Fruit fly (Drosophila melanogaster): Measurements from ENCODE around the gene RhoGAP5A.

The RhoGAP5A gene

DNA sequence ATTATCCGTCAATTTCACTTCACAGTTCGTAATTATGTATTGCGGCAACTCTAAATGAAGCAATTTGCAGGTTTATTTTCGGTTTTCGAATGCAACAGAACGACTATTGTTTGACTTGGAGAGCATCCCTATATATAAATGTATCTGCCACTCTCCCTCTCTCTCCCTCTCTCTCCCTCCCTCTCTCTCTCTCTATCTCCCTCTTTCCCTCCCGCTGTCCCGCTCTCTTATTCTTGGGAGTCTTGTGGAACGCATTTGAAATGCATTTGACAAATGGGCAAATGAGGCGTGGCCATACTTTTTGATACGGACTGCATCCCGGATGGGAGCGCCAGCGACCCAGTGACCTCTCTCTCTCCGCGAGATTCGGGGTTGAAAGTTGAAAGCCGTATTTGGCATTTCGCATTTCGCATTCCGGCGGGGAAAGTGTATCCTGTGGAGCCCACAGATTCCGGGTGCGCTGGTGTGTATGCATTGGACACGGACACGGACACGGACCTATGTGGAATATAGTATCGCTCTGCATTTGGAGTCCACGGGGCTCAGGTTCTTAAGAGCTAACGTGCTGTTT is 18.0 kb upstream of the RhoGAP5A start:
- TF ChIP-seq CG10348 (GFP tag; IDR thresholded peaks at IDR 0.05): no peak
- no peak for TF ChIP-seq CG14655 (GFP tag; optimal IDR thresholded peaks at IDR 0.05)
- no peak for TF ChIP-seq Pif1B (GFP tag; optimal IDR thresholded peaks at IDR 0.05)
- TF ChIP-seq CG13204 (GFP tag; optimal IDR thresholded peaks at IDR 0.05): no peak
- TF ChIP-seq CG17806 (tag; optimal IDR thresholded peaks at IDR 0.05): no peak
- TF ChIP-seq EcR (GFP tag; optimal IDR thresholded peaks at IDR 0.05): no peak
- no peak for TF ChIP-seq CG4496 (GFP tag; IDR thresholded peaks at IDR 0.05)
- TF ChIP-seq CG32121 (GFP tag; IDR thresholded peaks at IDR 0.05): no peak
- TF ChIP-seq CG12605 (GFP tag; IDR thresholded peaks at IDR 0.05): no peak
- TF ChIP-seq fd96Ca (GFP tag; IDR thresholded peaks at IDR 0.05): no peak
- no peak for TF ChIP-seq CG34367 (tag; optimal IDR thresholded peaks at IDR 0.05)
- TF ChIP-seq D1 (tag; optimal IDR thresholded peaks at IDR 0.05): no peak
- TF ChIP-seq gl (tag; optimal IDR thresholded peaks at IDR 0.05): no peak

DNA sequence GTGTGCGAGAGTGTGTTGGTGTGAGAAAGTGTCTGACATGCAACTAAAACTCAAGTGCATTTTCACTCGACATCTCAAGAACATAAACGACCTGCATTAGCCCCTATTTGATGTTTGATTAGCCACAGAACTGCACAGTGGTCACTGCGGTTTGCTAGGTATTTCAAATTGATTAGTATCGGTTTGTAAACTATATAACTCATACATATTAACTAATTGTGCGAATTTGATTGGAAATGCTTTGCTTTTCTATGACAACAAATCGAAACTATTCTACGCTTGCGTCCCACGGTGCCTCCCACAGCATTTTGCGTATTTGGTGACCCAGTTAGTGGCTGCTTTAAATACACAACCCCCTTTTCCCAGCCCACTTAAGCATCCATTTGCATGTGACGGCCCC is 16.1 kb upstream of the RhoGAP5A start:
- TF ChIP-seq D1 (tag; optimal IDR thresholded peaks at IDR 0.05): no peak
- TF ChIP-seq CG14655 (GFP tag; optimal IDR thresholded peaks at IDR 0.05): no peak
- TF ChIP-seq Ets98B (GFP tag; IDR thresholded peaks at IDR 0.05): peak; percentile 40
- no peak for TF ChIP-seq CG10348 (GFP tag; IDR thresholded peaks at IDR 0.05)
- 0 out of 3 replicates have a peak, but pooled peaks have one; percentile 48 for TF ChIP-seq CG4496 (GFP tag; IDR thresholded peaks at IDR 0.05)
- TF ChIP-seq CG13204 (GFP tag; optimal IDR thresholded peaks at IDR 0.05): no peak
- TF ChIP-seq Pif1B (GFP tag; optimal IDR thresholded peaks at IDR 0.05): no peak
- TF ChIP-seq CG32121 (GFP tag; IDR thresholded peaks at IDR 0.05): peak; percentile 50; the same call in 1 of the 2 replicates
- TF ChIP-seq CG9948 (tag; optimal IDR thresholded peaks at IDR 0.05): no peak
- peak; percentile 68 for TF ChIP-seq fd96Ca (GFP tag; IDR thresholded peaks at IDR 0.05)
- no peak for TF ChIP-seq EcR (GFP tag; optimal IDR thresholded peaks at IDR 0.05)
- TF ChIP-seq CG8159 (tag; optimal IDR thresholded peaks at IDR 0.05): no peak

DNA sequence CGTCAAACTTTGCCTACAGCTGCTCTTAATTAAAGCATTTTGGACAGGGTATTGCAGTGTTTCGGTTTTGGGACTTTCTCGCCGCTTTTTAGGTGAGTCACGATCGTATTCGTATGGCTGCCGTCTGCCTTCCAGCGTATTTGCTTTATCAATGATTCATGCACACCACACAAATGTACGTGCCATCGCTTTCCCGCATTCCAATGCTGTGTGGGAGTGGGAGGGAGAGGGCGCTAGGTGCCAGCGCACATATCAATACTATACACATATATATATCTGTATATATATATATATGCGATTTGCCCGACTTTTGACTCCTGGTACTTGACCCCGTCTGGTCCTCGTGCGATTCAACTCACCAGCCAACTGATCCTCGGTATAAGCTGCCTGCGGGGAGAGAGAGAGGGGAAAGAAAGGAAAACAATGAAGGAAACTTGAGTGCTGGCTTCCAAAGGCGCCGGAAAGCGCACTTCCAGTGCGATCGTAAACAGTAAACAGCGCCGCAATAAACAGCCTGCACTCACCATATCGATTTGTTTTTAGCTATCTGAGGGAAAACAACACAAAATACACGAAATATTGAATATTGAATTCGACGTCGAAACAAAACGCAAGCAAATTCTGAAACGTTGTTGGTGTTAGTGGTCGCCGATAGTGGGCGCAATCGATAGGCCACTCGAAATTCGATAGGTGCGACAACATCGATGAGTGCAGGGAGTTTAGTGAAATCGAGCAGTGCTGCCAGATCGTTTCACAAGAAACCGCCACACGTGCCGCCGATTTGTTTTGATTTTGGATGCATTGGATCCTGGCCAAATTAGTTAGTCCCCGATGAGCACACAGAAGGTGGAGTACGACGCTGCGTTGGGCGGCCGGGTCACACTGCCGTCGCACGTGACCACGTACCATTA is 3.5 kb upstream of the RhoGAP5A start, which contains the start of the genes Mlc-c and Pop1:
TSS of gene Mlc-c (minus strand) at position 647 of the 911 bp plus-strand sequence.
TSS of gene Pop1 (plus strand) at position 756 of the 911 bp plus-strand sequence.
- TF ChIP-seq CG34367 (tag; optimal IDR thresholded peaks at IDR 0.05) (no peak), EcR (GFP tag; optimal IDR thresholded peaks at IDR 0.05) (peak; percentile 74), CG32121 (GFP tag; IDR thresholded peaks at IDR 0.05) (no peak)

DNA sequence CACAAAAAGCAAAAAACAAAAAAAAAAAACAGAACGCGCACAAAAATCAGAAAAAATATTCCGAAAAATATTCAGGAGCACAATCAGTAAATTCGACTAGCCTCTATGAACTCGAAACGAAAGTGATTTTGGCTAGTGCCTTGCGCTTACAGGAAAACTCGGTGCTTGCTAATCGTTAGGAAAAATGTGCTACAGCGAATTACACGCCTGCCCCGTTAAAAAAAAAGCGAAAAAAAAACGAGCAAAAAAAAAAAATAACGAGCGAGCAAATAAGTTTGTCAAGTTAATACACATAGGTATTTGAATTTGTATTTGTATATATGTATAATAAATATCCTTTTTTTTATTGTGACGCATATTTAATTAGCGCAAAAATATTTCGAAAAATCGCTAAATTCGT is 2.3 kb downstream of the RhoGAP5A start, which contains the start of gene CG34434:
TSS of gene CG34434 (minus strand) at position 101 of the 400 bp plus-strand sequence.
- TF ChIP-seq CG17806 (tag; optimal IDR thresholded peaks at IDR 0.05) (no peak), CG32121 (GFP tag; IDR thresholded peaks at IDR 0.05) (no peak), CG8159 (tag; optimal IDR thresholded peaks at IDR 0.05) (no peak), rn (GFP tag; IDR thresholded peaks at IDR 0.05) (no peak), Pif1A (GFP tag; optimal IDR thresholded peaks at IDR 0.05) (no peak), CG12605 (GFP tag; IDR thresholded peaks at IDR 0.05) (no peak), gl (tag; optimal IDR thresholded peaks at IDR 0.05) (no peak), CG4496 (GFP tag; IDR thresholded peaks at IDR 0.05) (no peak), Ets98B (GFP tag; IDR thresholded peaks at IDR 0.05) (no peak), CG8301 (tag; optimal IDR thresholded peaks at IDR 0.05) (no peak), CG14655 (GFP tag; optimal IDR thresholded peaks at IDR 0.05) (no peak)

DNA sequence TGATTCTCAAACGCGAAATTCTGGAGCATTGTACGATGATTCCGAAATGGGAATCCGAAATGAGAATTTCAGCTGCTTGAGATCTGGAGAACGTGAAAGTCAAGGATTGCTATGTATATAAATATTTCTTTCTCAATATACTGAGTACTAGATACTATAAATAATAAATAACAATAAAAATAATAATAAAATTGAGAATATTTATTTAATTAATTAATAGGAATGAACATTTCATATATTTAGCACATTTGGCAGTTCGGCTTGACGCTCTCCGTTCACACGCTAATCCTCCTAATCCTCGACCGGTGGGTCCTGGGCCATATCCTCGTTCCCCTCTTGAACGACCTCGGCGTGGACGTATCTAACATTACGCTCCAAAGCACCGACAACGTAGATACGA is 4.2 kb downstream of the RhoGAP5A start, which contains the start of gene CG34435:
TSS of gene CG34435 (minus strand) at position 101 of the 400 bp plus-strand sequence.
- TF ChIP-seq Ets98B (GFP tag; IDR thresholded peaks at IDR 0.05): no peak
- TF ChIP-seq CG10348 (GFP tag; IDR thresholded peaks at IDR 0.05): no peak
- TF ChIP-seq CG32121 (GFP tag; IDR thresholded peaks at IDR 0.05): no peak
- no peak for TF ChIP-seq CG13204 (GFP tag; optimal IDR thresholded peaks at IDR 0.05)
- TF ChIP-seq CG4496 (GFP tag; IDR thresholded peaks at IDR 0.05): no peak
- TF ChIP-seq Snoo (tag; optimal IDR thresholded peaks at IDR 0.05): no peak
- TF ChIP-seq CG8159 (tag; optimal IDR thresholded peaks at IDR 0.05): no peak
- TF ChIP-seq CG9948 (tag; optimal IDR thresholded peaks at IDR 0.05): no peak
- TF ChIP-seq CG34367 (tag; optimal IDR thresholded peaks at IDR 0.05): no peak
- no peak for TF ChIP-seq CG15710 (tag; optimal IDR thresholded peaks at IDR 0.05)
- no peak for TF ChIP-seq gl (tag; optimal IDR thresholded peaks at IDR 0.05)

DNA sequence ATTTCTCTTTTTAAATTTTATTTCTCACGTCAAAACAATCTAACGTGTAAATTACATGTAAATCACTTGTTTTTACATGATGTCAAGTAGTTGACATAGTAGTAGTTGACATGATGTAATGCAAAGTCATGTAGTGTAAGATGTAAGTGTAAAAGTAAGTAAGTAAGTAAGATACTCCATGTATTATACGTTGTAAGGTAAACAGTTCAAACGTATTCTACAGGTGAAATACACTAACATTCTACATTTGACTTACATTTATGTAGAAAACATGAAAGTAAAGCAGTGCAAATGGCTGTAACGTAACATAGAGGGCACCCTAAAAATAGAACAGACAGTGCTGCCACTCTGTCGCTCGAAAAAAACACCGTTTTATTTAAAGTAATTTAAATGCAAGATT is 5.6 kb downstream of the RhoGAP5A start:
- TF ChIP-seq D1 (tag; optimal IDR thresholded peaks at IDR 0.05) (peak; percentile 26), Snoo (tag; optimal IDR thresholded peaks at IDR 0.05) (no peak)

Data from whole organism, pupa.